Worm (Caenorhabditis elegans) whole organism, young adult: ENCODE data around the gene ran-3.

ENCODE experiments used
- F33H1.4 ChIP-seq: fragments of 200-800 bp; sonication (Bioruptor generic); IDR thresholded peaks from 2 replicates; pipeline ENCODE4 v1.3.6; 2022; ENCODE audit warnings: missing genetic modification reagents, missing genetic modification characterization, missing compliant biosample characterization
- ZK185.1 ChIP-seq: sonication (generic microtip); optimal IDR thresholded peaks from 2 replicates; lab custom pipeline; 2016; ENCODE audit warnings: mild to moderate bottlenecking, missing genetic modification characterization, missing compliant biosample characterization; ENCODE audit not compliant: poor library complexity, severe bottlenecking
- dpl-1 ChIP-seq: fragments of 150-350 bp; optimal IDR thresholded peaks from 2 replicates; lab custom pipeline; 2014; ENCODE audit warnings: missing biosample characterization, missing genetic modification reagents, missing genetic modification characterization
- ets-4 ChIP-seq: fragments of 200-800 bp; sonication (Bioruptor generic); optimal IDR thresholded peaks from 2 replicates; lab custom pipeline; 2018; ENCODE audit warnings: mild to moderate bottlenecking, missing genetic modification characterization, missing compliant biosample characterization
- hmg-1.2 ChIP-seq: fragments of 200-800 bp; sonication (Bioruptor generic); IDR thresholded peaks from 2 replicates; pipeline ENCODE4 v1.3.6; 2022; ENCODE audit warnings: missing genetic modification reagents, missing genetic modification characterization, missing compliant biosample characterization
- lin-35 ChIP-seq, 3 experiments: fragments of 150-350 bp in 2 of 3; sonication (generic microtip) in 1 of 3; optimal IDR thresholded peaks; 2 replicates each; lab custom pipeline; 2014 to 2018; ENCODE audit warnings: missing biosample characterization in 3 of 3, missing genetic modification characterization in 3 of 3, missing genetic modification reagents in 3 of 3
- pha-4 ChIP-seq: fragments of 150-350 bp; sonication (generic microtip); optimal IDR thresholded peaks from 2 replicates; lab custom pipeline; 2014; ENCODE audit warnings: missing biosample characterization, missing genetic modification reagents, missing genetic modification characterization

- TF ChIP-seq lin-35 (GFP tag; optimal IDR thresholded peaks at IDR 0.05; lab: Kevin White, UChicago) (no peak), ZK185.1 (tag; lab: Kevin White, UChicago) (no peak), pha-4 (no peak), hmg-1.2 (no peak), F33H1.4 (GFP tag; lab: Robert Waterston, UW) (no peak), dpl-1 (no peak), ets-4 (no peak)
Measured at ce11 chrII:8311484-8311883, 13.4 kb downstream of the ran-3 start.
